Fruit fly (Drosophila melanogaster) whole organism, embryonic: ENCODE data around the gene Usp5.

Source experiments
- Bgb ChIP-seq: fragments of 200-800 bp; sonication (Bioruptor generic); IDR thresholded peaks from 2 replicates; pipeline ENCODE4 v1.3.6; 2022; ENCODE audit warnings: missing biosample characterization, missing genetic modification characterization; ENCODE audit not compliant: partially characterized antibody
- CG10543 ChIP-seq: fragments of 200-800 bp; sonication (Bioruptor generic); optimal IDR thresholded peaks from 3 replicates; lab custom pipeline; 2017; ENCODE audit warnings: missing biosample characterization, mild to moderate bottlenecking, missing genetic modification characterization, moderate library complexity
- CG10565 ChIP-seq: fragments of 200-800 bp; sonication (Bioruptor generic); optimal IDR thresholded peaks from 3 replicates; lab custom pipeline; 2016; ENCODE audit warnings: missing biosample characterization, mild to moderate bottlenecking, missing genetic modification characterization
- CG11398 ChIP-seq: fragments of 200-800 bp; sonication (Bioruptor generic); optimal IDR thresholded peaks from 2 replicates; lab custom pipeline; 2016; ENCODE audit warnings: missing biosample characterization, missing genetic modification characterization
- CG11695 ChIP-seq: fragments of 200-800 bp; sonication (Bioruptor generic); IDR thresholded peaks from 3 replicates; pipeline ENCODE4 v1.3.6; 2022; ENCODE audit warnings: missing biosample characterization, missing genetic modification characterization
- CG14441 ChIP-seq: fragments of 200-800 bp; sonication (Bioruptor generic); IDR thresholded peaks from 2 replicates; pipeline ENCODE4 v1.3.6; 2022; ENCODE audit warnings: missing biosample characterization, missing genetic modification characterization
- CG14710 ChIP-seq: fragments of 200-800 bp; sonication (Bioruptor generic); optimal IDR thresholded peaks from 3 replicates; lab custom pipeline; 2019; ENCODE audit warnings: missing biosample characterization, mild to moderate bottlenecking, missing genetic modification characterization, moderate library complexity
- CG14965 ChIP-seq: fragments of 200-800 bp; sonication (Bioruptor generic); optimal IDR thresholded peaks from 2 replicates; lab custom pipeline; 2016; ENCODE audit warnings: missing biosample characterization, missing genetic modification characterization, borderline replicate concordance
- CG15696 ChIP-seq: fragments of 200-800 bp; sonication (Bioruptor generic); optimal IDR thresholded peaks from 2 replicates; lab custom pipeline; 2019; ENCODE audit warnings: missing biosample characterization, mild to moderate bottlenecking, missing genetic modification characterization, moderate library complexity
- CG2129 ChIP-seq: fragments of 200-800 bp; sonication (Bioruptor generic); IDR thresholded peaks from 2 replicates; pipeline ENCODE4 v1.3.6; 2022; ENCODE audit warnings: missing biosample characterization, missing genetic modification characterization; ENCODE audit not compliant: partially characterized antibody
- CG2712 ChIP-seq: fragments of 200-800 bp; optimal IDR thresholded peaks from 3 replicates; lab custom pipeline; 2019; ENCODE audit warnings: missing biosample characterization, mild to moderate bottlenecking, missing genetic modification characterization, moderate library complexity
- CG32772 ChIP-seq: fragments of 200-800 bp; sonication (Bioruptor generic); IDR thresholded peaks from 2 replicates; pipeline ENCODE4 v1.3.6; 2022; ENCODE audit warnings: missing biosample characterization, missing genetic modification characterization
- CG3281 ChIP-seq: fragments of 200-800 bp; sonication (Bioruptor generic); optimal IDR thresholded peaks from 3 replicates; lab custom pipeline; 2017; ENCODE audit warnings: missing biosample characterization, mild to moderate bottlenecking, missing genetic modification characterization
- CG33213 ChIP-seq: fragments of 200-800 bp; sonication (Bioruptor generic); optimal IDR thresholded peaks from 3 replicates; lab custom pipeline; 2016; ENCODE audit warnings: missing biosample characterization, missing genetic modification characterization
- CG4617 ChIP-seq: fragments of 200-800 bp; sonication (Bioruptor generic); optimal IDR thresholded peaks from 3 replicates; lab custom pipeline; 2016; ENCODE audit warnings: missing biosample characterization, missing genetic modification characterization, borderline replicate concordance
- CG7786 ChIP-seq: fragments of 200-800 bp; sonication (Bioruptor generic); optimal IDR thresholded peaks from 2 replicates; lab custom pipeline; 2016; ENCODE audit warnings: missing biosample characterization, missing genetic modification characterization
- CG9609 ChIP-seq: fragments of 200-800 bp; sonication (Bioruptor generic); optimal IDR thresholded peaks from 3 replicates; lab custom pipeline; 2016; ENCODE audit warnings: missing biosample characterization, missing genetic modification characterization
- CG9876 ChIP-seq: fragments of 200-800 bp; sonication (Bioruptor generic); optimal IDR thresholded peaks from 2 replicates; lab custom pipeline; 2016; ENCODE audit warnings: missing biosample characterization, missing genetic modification characterization
- CoRest ChIP-seq: fragments of 200-800 bp; sonication (Bioruptor generic); optimal IDR thresholded peaks from 3 replicates; lab custom pipeline; 2018; ENCODE audit warnings: missing biosample characterization, mild to moderate bottlenecking, missing genetic modification characterization, moderate library complexity
- D ChIP-seq, 2 experiments: fragments of 200-800 bp in 1 of 2; fragments of >200 bp in 1 of 2; sonication (Bioruptor generic) in 1 of 2; optimal IDR thresholded peaks; 2 replicates in 1 of 2; 3 replicates in 1 of 2; lab custom pipeline; 2017; ENCODE audit warnings: mild to moderate bottlenecking in 1 of 2, missing biosample characterization in 1 of 2, missing genetic modification characterization in 1 of 2, missing genetic modification reagents in 1 of 2
- Dad ChIP-seq: fragments of 200-800 bp; sonication (Bioruptor generic); optimal IDR thresholded peaks from 3 replicates; lab custom pipeline; 2016; ENCODE audit warnings: missing biosample characterization, missing genetic modification characterization
- Doc2 ChIP-seq: fragments of 200-800 bp; sonication (Bioruptor generic); IDR thresholded peaks from 2 replicates; pipeline ENCODE4 v1.3.6; 2022; ENCODE audit warnings: missing biosample characterization, missing genetic modification characterization
- Ets65A ChIP-seq: fragments of 200-800 bp; sonication (Bioruptor generic); peaks from one replicate; lab custom pipeline; 2016; ENCODE audit warnings: missing biosample characterization, missing genetic modification characterization
- Fer1 ChIP-seq: fragments of 200-800 bp; sonication (Bioruptor generic); optimal IDR thresholded peaks from 2 replicates; lab custom pipeline; 2017; ENCODE audit warnings: missing biosample characterization, mild to moderate bottlenecking, missing genetic modification characterization
- Lpt ChIP-seq: fragments of >200 bp; optimal IDR thresholded peaks from 2 replicates; lab custom pipeline; 2018; ENCODE audit warnings: missing biosample characterization, missing genetic modification characterization
- MBD-R2 ChIP-seq: fragments of 200-800 bp; sonication (Bioruptor generic); IDR thresholded peaks from 2 replicates; pipeline ENCODE4 v1.3.6; 2022; ENCODE audit warnings: missing biosample characterization, missing genetic modification characterization
- Myb ChIP-seq: fragments of 200-800 bp; sonication (Bioruptor generic); optimal IDR thresholded peaks from 2 replicates; lab custom pipeline; 2016; ENCODE audit warnings: missing biosample characterization, missing genetic modification characterization
- Opbp ChIP-seq: fragments of 200-800 bp; sonication (Bioruptor generic); IDR thresholded peaks from 3 replicates; pipeline ENCODE4 v1.3.6; 2022; ENCODE audit warnings: missing biosample characterization, missing genetic modification characterization; ENCODE audit not compliant: partially characterized antibody
- Ssrp ChIP-seq: fragments of 200-800 bp; sonication (Bioruptor generic); optimal IDR thresholded peaks from 2 replicates; lab custom pipeline; 2018; ENCODE audit warnings: missing biosample characterization, mild to moderate bottlenecking, missing genetic modification characterization, moderate library complexity
- Xbp1 ChIP-seq: fragments of 200-800 bp; sonication (Bioruptor generic); optimal IDR thresholded peaks from 3 replicates; lab custom pipeline; 2016; ENCODE audit warnings: missing biosample characterization, mild to moderate bottlenecking, missing genetic modification characterization
- ash1 ChIP-seq: fragments of 200-800 bp; sonication (Bioruptor generic); optimal IDR thresholded peaks from 2 replicates; lab custom pipeline; 2018; ENCODE audit warnings: missing biosample characterization, mild to moderate bottlenecking, missing genetic modification characterization
- ato ChIP-seq: fragments of 200-800 bp; sonication (Bioruptor generic); IDR thresholded peaks from 2 replicates; pipeline ENCODE4 v1.3.6; 2022; ENCODE audit warnings: missing biosample characterization, missing genetic modification characterization; ENCODE audit not compliant: partially characterized antibody
- bsh ChIP-seq, 2 experiments: fragments of 200-800 bp; sonication (Bioruptor generic); optimal IDR thresholded peaks; 2 replicates each; lab custom pipeline; 2017 to 2018; ENCODE audit warnings: mild to moderate bottlenecking in 2 of 2, missing biosample characterization in 2 of 2, missing genetic modification characterization in 2 of 2, moderate library complexity in 1 of 2
- btn ChIP-seq: fragments of 200-800 bp; sonication (Bioruptor generic); optimal IDR thresholded peaks from 2 replicates; lab custom pipeline; 2016; ENCODE audit warnings: missing biosample characterization, missing genetic modification characterization
- crc ChIP-seq: fragments of 200-800 bp; sonication (Bioruptor generic); optimal IDR thresholded peaks from 2 replicates; lab custom pipeline; 2016; ENCODE audit warnings: missing biosample characterization, missing genetic modification characterization
- dmrt99B ChIP-seq: fragments of 200-800 bp; sonication (Bioruptor generic); optimal IDR thresholded peaks from 2 replicates; lab custom pipeline; 2018; ENCODE audit warnings: missing biosample characterization, mild to moderate bottlenecking, missing genetic modification characterization, moderate library complexity
- ems ChIP-seq: fragments of 200-800 bp; sonication (Bioruptor generic); optimal IDR thresholded peaks from 3 replicates; lab custom pipeline; 2016; ENCODE audit warnings: missing biosample characterization, missing genetic modification characterization
- esg ChIP-seq: fragments of 200-800 bp; sonication (Bioruptor generic); conservative IDR thresholded peaks from 2 replicates; pipeline ENCODE4 v1.3.6; 2022; ENCODE audit warnings: missing biosample characterization, missing genetic modification characterization
- fu2 ChIP-seq: fragments of 200-800 bp; sonication (Bioruptor generic); optimal IDR thresholded peaks from 2 replicates; lab custom pipeline; 2016; ENCODE audit warnings: missing biosample characterization, missing genetic modification characterization
- her ChIP-seq: fragments of 200-800 bp; sonication (Bioruptor generic); optimal IDR thresholded peaks from 2 replicates; lab custom pipeline; 2016; ENCODE audit warnings: missing biosample characterization, missing genetic modification characterization
- nerfin-1 ChIP-seq: fragments of 200-800 bp; sonication (Bioruptor generic); optimal IDR thresholded peaks from 3 replicates; lab custom pipeline; 2019; ENCODE audit warnings: missing biosample characterization, mild to moderate bottlenecking, missing genetic modification characterization, moderate library complexity
- onecut ChIP-seq: fragments of 200-800 bp; sonication (Bioruptor generic); IDR thresholded peaks from 2 replicates; pipeline ENCODE4 v1.3.6; 2022; ENCODE audit warnings: missing biosample characterization, missing genetic modification characterization
- pb ChIP-seq: fragments of 200-800 bp; sonication (Bioruptor generic); optimal IDR thresholded peaks from 3 replicates; lab custom pipeline; 2016; ENCODE audit warnings: missing biosample characterization, missing genetic modification characterization
- phol ChIP-seq: fragments of 200-800 bp; sonication (Bioruptor generic); optimal IDR thresholded peaks from 3 replicates; lab custom pipeline; 2018; ENCODE audit warnings: missing biosample characterization, mild to moderate bottlenecking, missing genetic modification characterization, moderate library complexity
- pnt ChIP-seq: fragments of 200-800 bp; sonication (Bioruptor generic); optimal IDR thresholded peaks from 3 replicates; lab custom pipeline; 2016; ENCODE audit warnings: missing biosample characterization, missing genetic modification characterization
- slbo ChIP-seq: fragments of 200-800 bp; sonication (Bioruptor generic); IDR thresholded peaks from 2 replicates; pipeline ENCODE4 v1.3.6; 2022; ENCODE audit warnings: missing biosample characterization, missing genetic modification characterization
- trem ChIP-seq: fragments of 200-800 bp; optimal IDR thresholded peaks from 3 replicates; lab custom pipeline; 2019; ENCODE audit warnings: missing biosample characterization, mild to moderate bottlenecking, missing genetic modification characterization, moderate library complexity
- vfl ChIP-seq: fragments of 200-800 bp; sonication (Bioruptor generic); optimal IDR thresholded peaks from 2 replicates; lab custom pipeline; 2016; ENCODE audit warnings: missing biosample characterization, missing genetic modification characterization
- wdn ChIP-seq: fragments of 200-800 bp; sonication (Bioruptor generic); IDR thresholded peaks from 2 replicates; pipeline ENCODE4 v1.3.6; 2022; ENCODE audit warnings: missing biosample characterization, missing genetic modification characterization

The Usp5 gene

dm6 chr3L:3178530-3179096 lies 30.5 kb upstream of the Usp5 start, which contains the start of the genes MnM and Girdin (continued):
- TF ChIP-seq Doc2: no peak
- peak; percentile 38 for TF ChIP-seq CG14965 (GFP tag; lab: Kevin White, UChicago)
- no peak for TF ChIP-seq CG11695 (GFP tag; lab: Robert Waterston, UW)
- no peak for TF ChIP-seq onecut
- TF ChIP-seq CG4617 (GFP tag; lab: Kevin White, UChicago): peak; percentile 84
- peak; percentile 56 for TF ChIP-seq vfl (GFP tag; lab: Kevin White, UChicago)
- TF ChIP-seq CG2712 (tag; lab: Kevin White, UChicago): peak; percentile 55
- TF ChIP-seq Lpt: no peak
- peak; percentile 64 for TF ChIP-seq CG10543
- TF ChIP-seq CG11398 (GFP tag; lab: Kevin White, UChicago): no peak
- TF ChIP-seq esg: peak; percentile 42
- TF ChIP-seq wdn (GFP tag; lab: Robert Waterston, UW): no peak
- peak; percentile 91 for TF ChIP-seq D (optimal IDR thresholded peaks at IDR 0.05; lab: Kevin White, UChicago)
- no peak for TF ChIP-seq D (GFP tag; optimal IDR thresholded peaks at IDR 0.05; lab: Kevin White, UChicago)
- peak; percentile 89 for TF ChIP-seq Myb
- TF ChIP-seq slbo: peak; percentile 83
- peak; percentile 44; the same call in 1 of the 2 replicates for TF ChIP-seq CG32772
- TF ChIP-seq CoRest (tag; lab: Kevin White, UChicago): peak; percentile 81
- peak; percentile 53 for TF ChIP-seq pb (GFP tag; lab: Kevin White, UChicago)
- TF ChIP-seq btn (GFP tag; lab: Kevin White, UChicago): peak; percentile 52
- TF ChIP-seq Ets65A (GFP tag; lab: Kevin White, UChicago): peak; percentile 98
- TF ChIP-seq CG14710 (tag; lab: Kevin White, UChicago): peak; percentile 75
- TF ChIP-seq CG15696: peak; percentile 41
- TF ChIP-seq CG9609: peak; percentile 79
- no peak for TF ChIP-seq Fer1 (GFP tag; lab: Kevin White, UChicago)
- peak; percentile 65 for TF ChIP-seq phol (tag; lab: Kevin White, UChicago)
- peak; percentile 63; the same call in 1 of the 2 replicates for TF ChIP-seq MBD-R2 (GFP tag; lab: Robert Waterston, UW)
- peak; percentile 75 for TF ChIP-seq her (GFP tag; lab: Kevin White, UChicago)
- peak; percentile 64; the same call in 1 of the 2 replicates for TF ChIP-seq ato (GFP tag; lab: Robert Waterston, UW)
- TF ChIP-seq pnt: peak; percentile 70
- TF ChIP-seq Bgb (GFP tag; lab: Robert Waterston, UW): peak; percentile 74
- peak; percentile 6 for TF ChIP-seq nerfin-1
- peak; percentile 91 for TF ChIP-seq trem (tag; lab: Kevin White, UChicago)
- TF ChIP-seq CG7786: peak; percentile 86
- TF ChIP-seq bsh (GFP tag; optimal IDR thresholded peaks at IDR 0.05; lab: Kevin White, UChicago): peak in 1 of 2 experiments; percentile 41
- peak; percentile 0 for TF ChIP-seq crc
- no peak for TF ChIP-seq ash1 (GFP tag; lab: Kevin White, UChicago)
- TF ChIP-seq CG10565: no peak
- TF ChIP-seq ems (GFP tag; lab: Kevin White, UChicago): peak; percentile 50
- peak; percentile 60 for TF ChIP-seq CG9876 (GFP tag; lab: Kevin White, UChicago)
- TF ChIP-seq CG3281 (GFP tag; lab: Kevin White, UChicago): no peak
- peak; percentile 41 for TF ChIP-seq CG2129
- peak; percentile 82 for TF ChIP-seq fu2 (GFP tag; lab: Kevin White, UChicago)
- peak; percentile 71 for TF ChIP-seq Opbp
- TF ChIP-seq Dad (GFP tag; lab: Kevin White, UChicago): peak; percentile 60
- peak; percentile 46 for TF ChIP-seq Ssrp (tag; lab: Kevin White, UChicago)
- peak; percentile 64 for TF ChIP-seq CG33213 (GFP tag; lab: Kevin White, UChicago)
- TF ChIP-seq CG14441 (GFP tag; lab: Robert Waterston, UW): 0 out of 2 replicates have a peak, but pooled peaks have one; percentile 19
- TF ChIP-seq dmrt99B (tag; lab: Kevin White, UChicago): no peak
- TF ChIP-seq Xbp1 (GFP tag; lab: Kevin White, UChicago): peak; percentile 79
